Fruit fly (Drosophila melanogaster) S2 (cell line): ENCODE results near the gene CG7988.

ENCODE experiments used
- CG8478 ChIP-seq: fragments of >200 bp; optimal IDR thresholded peaks from 2 replicates; lab custom pipeline; 2018
- CTCF ChIP-seq, 2 experiments: fragments of >200 bp; optimal IDR thresholded peaks; 2 replicates each; lab custom pipeline; 2018

dm6 chr3R:18265275-18265674 is 44.9 kb downstream of the CG7988 start:
- no peak for TF ChIP-seq CG8478 (lab: Kevin White, UChicago)
- no peak for TF ChIP-seq CTCF (optimal IDR thresholded peaks at IDR 0.05; lab: Kevin White, UChicago)
